Fruit fly (Drosophila melanogaster) whole organism, embryonic: Measurements from ENCODE around the gene Spn28Dc.

Experiments used
- CG10209 ChIP-seq: fragments of 200-800 bp; sonication (Bioruptor generic); optimal IDR thresholded peaks from 3 replicates; lab custom pipeline; 2017; ENCODE audit warnings: missing biosample characterization, mild to moderate bottlenecking, missing genetic modification characterization, missing genetic modification reagents
- CG10366 ChIP-seq: fragments of 200-800 bp; sonication (Bioruptor generic); IDR thresholded peaks from 2 replicates; pipeline ENCODE4 v1.3.6; 2022; ENCODE audit warnings: missing biosample characterization, missing genetic modification characterization
- CG10431 ChIP-seq: fragments of 200-800 bp; sonication (Bioruptor generic); optimal IDR thresholded peaks from 3 replicates; lab custom pipeline; 2018; ENCODE audit warnings: missing biosample characterization, mild to moderate bottlenecking, missing genetic modification characterization
- CG10565 ChIP-seq: fragments of 200-800 bp; sonication (Bioruptor generic); optimal IDR thresholded peaks from 3 replicates; lab custom pipeline; 2016; ENCODE audit warnings: missing biosample characterization, mild to moderate bottlenecking, missing genetic modification characterization
- CG11398 ChIP-seq: fragments of 200-800 bp; sonication (Bioruptor generic); optimal IDR thresholded peaks from 2 replicates; lab custom pipeline; 2016; ENCODE audit warnings: missing biosample characterization, missing genetic modification characterization
- CG12942 ChIP-seq: fragments of 200-800 bp; sonication (Bioruptor generic); optimal IDR thresholded peaks from 3 replicates; lab custom pipeline; 2016; ENCODE audit warnings: missing biosample characterization, missing genetic modification characterization
- CG13424 ChIP-seq: fragments of 200-800 bp; sonication (Bioruptor generic); optimal IDR thresholded peaks from 2 replicates; lab custom pipeline; 2019; ENCODE audit warnings: missing biosample characterization, mild to moderate bottlenecking, missing genetic modification characterization, moderate library complexity
- CG14667 ChIP-seq: fragments of 200-800 bp; sonication (Bioruptor generic); IDR thresholded peaks from 2 replicates; pipeline ENCODE4 v1.3.6; 2022; ENCODE audit warnings: missing biosample characterization, missing genetic modification characterization
- CG1529 ChIP-seq: fragments of 200-800 bp; sonication (Bioruptor generic); optimal IDR thresholded peaks from 3 replicates; lab custom pipeline; 2018; ENCODE audit warnings: missing biosample characterization, missing genetic modification characterization
- CG15514 ChIP-seq: fragments of 200-800 bp; sonication (Bioruptor generic); optimal IDR thresholded peaks from 3 replicates; lab custom pipeline; 2017; ENCODE audit warnings: missing biosample characterization, missing genetic modification characterization, mild to moderate bottlenecking, moderate library complexity, missing genetic modification reagents
- CG17612 ChIP-seq: fragments of 200-800 bp; sonication (Bioruptor generic); IDR thresholded peaks from 2 replicates; pipeline ENCODE4 v1.3.6; 2022; ENCODE audit warnings: missing biosample characterization, missing genetic modification characterization
- CG2889 ChIP-seq: fragments of 200-800 bp; sonication (Bioruptor generic); IDR thresholded peaks from 3 replicates; pipeline ENCODE4 v1.3.6; 2022; ENCODE audit warnings: missing biosample characterization, missing genetic modification characterization
- CG32532 ChIP-seq: fragments of 200-800 bp; sonication (Bioruptor generic); IDR thresholded peaks from 2 replicates; pipeline ENCODE4 v1.3.6; 2022; ENCODE audit warnings: missing biosample characterization, missing genetic modification characterization
- CG32772 ChIP-seq: fragments of 200-800 bp; sonication (Bioruptor generic); IDR thresholded peaks from 2 replicates; pipeline ENCODE4 v1.3.6; 2022; ENCODE audit warnings: missing biosample characterization, missing genetic modification characterization
- CG34376 ChIP-seq: fragments of 200-800 bp; sonication (Bioruptor generic); optimal IDR thresholded peaks from 2 replicates; lab custom pipeline; 2018; ENCODE audit warnings: missing biosample characterization, mild to moderate bottlenecking, missing genetic modification characterization
- CG4360 ChIP-seq: fragments of 200-800 bp; sonication (Bioruptor generic); IDR thresholded peaks from 2 replicates; pipeline ENCODE4 v1.3.6; 2022; ENCODE audit warnings: missing biosample characterization, missing genetic modification characterization
- CG43689 ChIP-seq: fragments of 200-800 bp; sonication (Bioruptor generic); IDR thresholded peaks from 2 replicates; pipeline ENCODE4 v1.3.6; 2022; ENCODE audit warnings: missing biosample characterization, missing genetic modification characterization
- CG4404 ChIP-seq: fragments of 200-800 bp; sonication (Bioruptor generic); IDR thresholded peaks from 2 replicates; pipeline ENCODE4 v1.3.6; 2022; ENCODE audit warnings: missing biosample characterization, missing genetic modification characterization
- CG6689 ChIP-seq: fragments of 200-800 bp; sonication (Bioruptor generic); IDR thresholded peaks from 2 replicates; pipeline ENCODE4 v1.3.6; 2022; ENCODE audit warnings: missing biosample characterization, missing genetic modification characterization
- Dfd ChIP-seq, 2 experiments: fragments of >200 bp; optimal IDR thresholded peaks; 2 replicates each; lab custom pipeline; 2017; ENCODE audit warnings: missing biosample characterization in 2 of 2, missing genetic modification characterization in 2 of 2
- Elba2 ChIP-seq: fragments of 200-800 bp; sonication (Bioruptor generic); optimal IDR thresholded peaks from 3 replicates; lab custom pipeline; 2016; ENCODE audit warnings: missing biosample characterization, missing genetic modification characterization
- Kr ChIP-seq: fragments of 200-800 bp; sonication (Bioruptor generic); optimal IDR thresholded peaks from 2 replicates; lab custom pipeline; 2017; ENCODE audit warnings: missing biosample characterization, mild to moderate bottlenecking, missing genetic modification characterization
- Lim3 ChIP-seq: fragments of 200-800 bp; sonication (Bioruptor generic); IDR thresholded peaks from 2 replicates; pipeline ENCODE4 v1.3.6; 2022; ENCODE audit warnings: missing biosample characterization, missing genetic modification characterization
- Mrtf ChIP-seq: fragments of 200-800 bp; sonication (Bioruptor generic); IDR thresholded peaks from 3 replicates; pipeline ENCODE4 v1.3.6; 2022; ENCODE audit warnings: missing biosample characterization, missing genetic modification characterization
- Nf-YB ChIP-seq: fragments of 200-800 bp; sonication (Bioruptor generic); optimal IDR thresholded peaks from 3 replicates; lab custom pipeline; 2019; ENCODE audit warnings: missing biosample characterization, mild to moderate bottlenecking, missing genetic modification characterization, moderate library complexity
- Six4 ChIP-seq: fragments of 200-800 bp; sonication (Bioruptor generic); optimal IDR thresholded peaks from 2 replicates; lab custom pipeline; 2016; ENCODE audit warnings: missing biosample characterization, missing genetic modification characterization
- Sox100B ChIP-seq: fragments of 200-800 bp; sonication (Bioruptor generic); optimal IDR thresholded peaks from 3 replicates; lab custom pipeline; 2018; ENCODE audit warnings: missing biosample characterization, mild to moderate bottlenecking, missing genetic modification characterization
- Stat92E ChIP-seq, 3 experiments: fragments of >200 bp in 2 of 3; fragments of 200-800 bp in 1 of 3; sonication (Bioruptor generic) in 1 of 3; optimal IDR thresholded peaks; 2 replicates each; lab custom pipeline; 2017 to 2019; ENCODE audit warnings: missing biosample characterization in 3 of 3, missing genetic modification characterization in 3 of 3, mild to moderate bottlenecking in 1 of 3, moderate library complexity in 1 of 3
- ab ChIP-seq: fragments of 200-800 bp; sonication (Bioruptor generic); optimal IDR thresholded peaks from 2 replicates; lab custom pipeline; 2016; ENCODE audit warnings: missing biosample characterization, missing genetic modification characterization
- ac ChIP-seq: fragments of 200-800 bp; sonication (Bioruptor generic); optimal IDR thresholded peaks from 3 replicates; lab custom pipeline; 2017; ENCODE audit warnings: missing biosample characterization, mild to moderate bottlenecking, missing genetic modification characterization
- al ChIP-seq: fragments of 200-800 bp; sonication (Bioruptor generic); IDR thresholded peaks from 2 replicates; pipeline ENCODE4 v1.3.6; 2022; ENCODE audit warnings: missing biosample characterization, missing genetic modification characterization
- chn ChIP-seq: fragments of 200-800 bp; sonication (Bioruptor generic); optimal IDR thresholded peaks from 2 replicates; lab custom pipeline; 2016; ENCODE audit warnings: missing biosample characterization, missing genetic modification characterization
- crc ChIP-seq: fragments of 200-800 bp; sonication (Bioruptor generic); optimal IDR thresholded peaks from 2 replicates; lab custom pipeline; 2016; ENCODE audit warnings: missing biosample characterization, missing genetic modification characterization
- eve ChIP-seq, 2 experiments: fragments of >200 bp; optimal IDR thresholded peaks; 2 replicates each; lab custom pipeline; 2017; ENCODE audit warnings: missing biosample characterization in 2 of 2, missing genetic modification characterization in 2 of 2
- gcm ChIP-seq: fragments of 200-800 bp; sonication (Bioruptor generic); optimal IDR thresholded peaks from 2 replicates; lab custom pipeline; 2019; ENCODE audit warnings: missing biosample characterization, mild to moderate bottlenecking, missing genetic modification characterization, moderate library complexity
- gfzf ChIP-seq: fragments of 200-800 bp; sonication (Bioruptor generic); optimal IDR thresholded peaks from 2 replicates; lab custom pipeline; 2016; ENCODE audit warnings: missing biosample characterization, mild to moderate bottlenecking, missing genetic modification characterization, moderate library complexity
- gsb ChIP-seq: fragments of 200-800 bp; sonication (Bioruptor generic); IDR thresholded peaks from 2 replicates; pipeline ENCODE4 v1.3.6; 2022; ENCODE audit warnings: missing biosample characterization, missing genetic modification characterization
- her ChIP-seq: fragments of 200-800 bp; sonication (Bioruptor generic); optimal IDR thresholded peaks from 2 replicates; lab custom pipeline; 2016; ENCODE audit warnings: missing biosample characterization, missing genetic modification characterization
- ind ChIP-seq: fragments of 200-800 bp; sonication (Bioruptor generic); optimal IDR thresholded peaks from 3 replicates; lab custom pipeline; 2016; ENCODE audit warnings: missing biosample characterization, missing genetic modification characterization
- jigr1 ChIP-seq: fragments of 200-800 bp; sonication (Bioruptor generic); IDR thresholded peaks from 3 replicates; pipeline ENCODE4 v1.3.6; 2022; ENCODE audit warnings: missing biosample characterization, missing genetic modification characterization
- mam ChIP-seq: fragments of 200-800 bp; sonication (Bioruptor generic); optimal IDR thresholded peaks from 3 replicates; lab custom pipeline; 2016; ENCODE audit warnings: missing biosample characterization, missing genetic modification characterization
- onecut ChIP-seq: fragments of 200-800 bp; sonication (Bioruptor generic); IDR thresholded peaks from 2 replicates; pipeline ENCODE4 v1.3.6; 2022; ENCODE audit warnings: missing biosample characterization, missing genetic modification characterization
- rib ChIP-seq: fragments of 200-800 bp; sonication (Bioruptor generic); IDR thresholded peaks from 2 replicates; pipeline ENCODE4 v1.3.6; 2022; ENCODE audit warnings: missing biosample characterization, missing genetic modification characterization
- row ChIP-seq: fragments of 200-800 bp; sonication (Bioruptor generic); IDR thresholded peaks from 3 replicates; pipeline ENCODE4 v1.3.6; 2022; ENCODE audit warnings: missing biosample characterization, missing genetic modification characterization
- slbo ChIP-seq: fragments of 200-800 bp; sonication (Bioruptor generic); IDR thresholded peaks from 2 replicates; pipeline ENCODE4 v1.3.6; 2022; ENCODE audit warnings: missing biosample characterization, missing genetic modification characterization
- ttk ChIP-seq: fragments of 200-800 bp; sonication (Bioruptor generic); IDR thresholded peaks from 2 replicates; pipeline ENCODE4 v2.1.2; 2022; ENCODE audit warnings: missing biosample characterization, missing genetic modification characterization
- twi ChIP-seq: fragments of 200-800 bp; optimal IDR thresholded peaks from 2 replicates; lab custom pipeline; 2019; ENCODE audit warnings: missing biosample characterization, mild to moderate bottlenecking, missing genetic modification characterization, moderate library complexity
- wor ChIP-seq: fragments of 200-800 bp; sonication (Bioruptor generic); IDR thresholded peaks from 2 replicates; pipeline ENCODE4 v1.3.6; 2022; ENCODE audit warnings: missing biosample characterization, missing genetic modification characterization
- zen ChIP-seq: fragments of 200-800 bp; sonication (Bioruptor generic); optimal IDR thresholded peaks from 3 replicates; lab custom pipeline; 2018; ENCODE audit warnings: missing biosample characterization, mild to moderate bottlenecking, missing genetic modification characterization, moderate library complexity
- zen2 ChIP-seq: fragments of 200-800 bp; sonication (Bioruptor generic); IDR thresholded peaks from 3 replicates; pipeline ENCODE4 v1.3.6; 2022; ENCODE audit warnings: missing biosample characterization, missing genetic modification characterization; ENCODE audit not compliant: partially characterized antibody
- zfh1 ChIP-seq: fragments of 200-800 bp; sonication (Bioruptor generic); IDR thresholded peaks from 3 replicates; pipeline ENCODE4 v1.3.6; 2022; ENCODE audit warnings: missing biosample characterization, missing genetic modification characterization

The Spn28Dc gene

dm6 chr2L:8042645-8043281, 35.8 kb upstream of the Spn28Dc start, which contains the start of gene RpL36A (continued):
- TF ChIP-seq gfzf (GFP tag; lab: Kevin White, UChicago) (no peak), crc (GFP tag; lab: Kevin White, UChicago) (peak; percentile 21), CG10565 (GFP tag; lab: Kevin White, UChicago) (no peak), ac (GFP tag; lab: Kevin White, UChicago) (peak; percentile 27), CG10366 (GFP tag; lab: Robert Waterston, UW) (peak; percentile 60), CG4404 (GFP tag; lab: Robert Waterston, UW) (no peak), twi (tag; lab: Kevin White, UChicago) (peak; percentile 4), CG43689 (GFP tag; lab: Robert Waterston, UW) (no peak), ttk (GFP tag; lab: Robert Waterston, UW) (peak; percentile 18; the same call in 1 of the 2 replicates), zfh1 (GFP tag; lab: Robert Waterston, UW) (peak; percentile 73), al (0 out of 2 replicates have a peak, but pooled peaks have one; percentile 23), her (GFP tag; lab: Kevin White, UChicago) (peak; percentile 68), Sox100B (GFP tag; lab: Kevin White, UChicago) (no peak), CG14667 (GFP tag; lab: Robert Waterston, UW) (no peak), slbo (peak; percentile 76), CG34376 (GFP tag; lab: Kevin White, UChicago) (peak; percentile 85), gcm (peak; percentile 54), CG15514 (peak; percentile 52), Six4 (GFP tag; lab: Kevin White, UChicago) (no peak), row (GFP tag; lab: Robert Waterston, UW) (peak; percentile 74), eve (GFP tag; optimal IDR thresholded peaks at IDR 0.05; lab: Kevin White, UChicago) (no peak), zen (tag; lab: Kevin White, UChicago) (peak; percentile 8), CG11398 (peak; percentile 52), CG2889 (GFP tag; lab: Robert Waterston, UW) (no peak), CG32772 (peak; percentile 33; the same call in 1 of the 2 replicates), CG10431 (GFP tag; lab: Kevin White, UChicago) (no peak), CG1529 (GFP tag; lab: Kevin White, UChicago) (peak; percentile 29), CG4360 (GFP tag; lab: Robert Waterston, UW) (no peak), jigr1 (GFP tag; lab: Robert Waterston, UW) (no peak), Nf-YB (GFP tag; lab: Kevin White, UChicago) (peak; percentile 25), ind (GFP tag; lab: Kevin White, UChicago) (peak; percentile 36), CG6689 (GFP tag; lab: Robert Waterston, UW) (peak; percentile 6; the same call in 1 of the 2 replicates), Mrtf (peak; percentile 49; the same call in 2 of the 3 replicates), CG17612 (GFP tag; lab: Robert Waterston, UW) (no peak), Kr (GFP tag; lab: Kevin White, UChicago) (no peak), wor (GFP tag; lab: Robert Waterston, UW) (no peak), CG12942 (no peak), onecut (GFP tag; lab: Robert Waterston, UW) (peak; percentile 69), mam (GFP tag; lab: Kevin White, UChicago) (peak; percentile 66), zen2 (GFP tag; lab: Robert Waterston, UW) (peak; percentile 72), CG10209 (peak; percentile 42), chn (peak; percentile 54), gsb (GFP tag; lab: Robert Waterston, UW) (no peak), CG32532 (peak; percentile 66), Stat92E (GFP tag; optimal IDR thresholded peaks at IDR 0.05; lab: Kevin White, UChicago) (peak in 1 of 3 experiments; percentile 79), Lim3 (GFP tag; lab: Robert Waterston, UW) (no peak), Dfd (GFP tag; optimal IDR thresholded peaks at IDR 0.05; lab: Kevin White, UChicago) (no peak), ab (GFP tag; lab: Kevin White, UChicago) (no peak), rib (GFP tag; lab: Robert Waterston, UW) (no peak), Elba2 (GFP tag; lab: Kevin White, UChicago) (no peak), CG13424 (tag; lab: Kevin White, UChicago) (peak; percentile 40)
